Fruit fly (Drosophila melanogaster) whole organism, embryonic: ENCODE data around the gene Tsp97E.
A peak's percentile ranks its signal among the peaks of the same experiment; 100 is the strongest.

Experiments used
- Abd-B ChIP-seq: fragments of 200-800 bp; sonication (Bioruptor generic); optimal IDR thresholded peaks from 2 replicates; lab custom pipeline; 2018; ENCODE audit warnings: missing biosample characterization, mild to moderate bottlenecking, missing genetic modification characterization, moderate library complexity
- Atf-2 ChIP-seq: fragments of 200-800 bp; sonication (Bioruptor generic); optimal IDR thresholded peaks from 2 replicates; lab custom pipeline; 2016; ENCODE audit warnings: missing biosample characterization, missing genetic modification characterization
- Atf6 ChIP-seq: fragments of 200-800 bp; sonication (Bioruptor generic); IDR thresholded peaks from 2 replicates; pipeline ENCODE4 v1.3.6; 2022; ENCODE audit warnings: missing biosample characterization, missing genetic modification characterization
- Awh ChIP-seq: fragments of 200-800 bp; sonication (Bioruptor generic); IDR thresholded peaks from 2 replicates; pipeline ENCODE4, ENCODE4 v1.3.6; 2022; ENCODE audit warnings: missing biosample characterization, missing genetic modification characterization
- Bteb2 ChIP-seq: fragments of 200-800 bp; sonication (Bioruptor generic); optimal IDR thresholded peaks from 2 replicates; lab custom pipeline; 2016; ENCODE audit warnings: missing biosample characterization, missing genetic modification characterization
- C15 ChIP-seq: fragments of 200-800 bp; sonication (Bioruptor generic); IDR thresholded peaks from 3 replicates; pipeline ENCODE4 v1.3.6; 2022; ENCODE audit warnings: missing biosample characterization, missing genetic modification characterization
- CG12391 ChIP-seq: fragments of 200-800 bp; sonication (Bioruptor generic); optimal IDR thresholded peaks from 3 replicates; lab custom pipeline; 2018; ENCODE audit warnings: missing biosample characterization, mild to moderate bottlenecking, missing genetic modification characterization, moderate library complexity
- CG14050 ChIP-seq: fragments of 200-800 bp; sonication (Bioruptor generic); IDR thresholded peaks from 3 replicates; pipeline ENCODE4 v1.3.6; 2022; ENCODE audit warnings: missing biosample characterization, missing genetic modification characterization
- CG14860 ChIP-seq: fragments of 200-800 bp; sonication (Bioruptor generic); IDR thresholded peaks from 3 replicates; pipeline ENCODE4 v1.3.6; 2022; ENCODE audit warnings: missing biosample characterization, missing genetic modification characterization; ENCODE audit not compliant: partially characterized antibody
- CG15073 ChIP-seq: fragments of 200-800 bp; sonication (Bioruptor generic); optimal IDR thresholded peaks from 2 replicates; lab custom pipeline; 2016; ENCODE audit warnings: missing biosample characterization, missing genetic modification characterization
- CG1529 ChIP-seq: fragments of 200-800 bp; sonication (Bioruptor generic); optimal IDR thresholded peaks from 3 replicates; lab custom pipeline; 2018; ENCODE audit warnings: missing biosample characterization, missing genetic modification characterization
- CG15514 ChIP-seq: fragments of 200-800 bp; sonication (Bioruptor generic); optimal IDR thresholded peaks from 3 replicates; lab custom pipeline; 2017; ENCODE audit warnings: missing biosample characterization, missing genetic modification characterization, mild to moderate bottlenecking, moderate library complexity, missing genetic modification reagents
- CG1647 ChIP-seq: fragments of 200-800 bp; sonication (Bioruptor generic); optimal IDR thresholded peaks from 3 replicates; lab custom pipeline; 2016; ENCODE audit warnings: missing biosample characterization, missing genetic modification characterization
- CG16815 ChIP-seq: fragments of 200-800 bp; sonication (Bioruptor generic); optimal IDR thresholded peaks from 3 replicates; lab custom pipeline; 2017; ENCODE audit warnings: missing biosample characterization, mild to moderate bottlenecking, missing genetic modification characterization
- CG16863 ChIP-seq: fragments of 200-800 bp; sonication (Bioruptor generic); optimal IDR thresholded peaks from 3 replicates; lab custom pipeline; 2016; ENCODE audit warnings: missing biosample characterization, missing genetic modification characterization
- CG18011 ChIP-seq: fragments of 200-800 bp; sonication (Bioruptor generic); optimal IDR thresholded peaks from 2 replicates; lab custom pipeline; 2017; ENCODE audit warnings: missing biosample characterization, missing genetic modification characterization, mild to moderate bottlenecking, moderate library complexity, missing genotype
- CG30020 ChIP-seq: fragments of 200-800 bp; optimal IDR thresholded peaks from 2 replicates; lab custom pipeline; 2019; ENCODE audit warnings: missing biosample characterization, mild to moderate bottlenecking, missing genetic modification characterization, moderate library complexity
- CG3281 ChIP-seq: fragments of 200-800 bp; sonication (Bioruptor generic); optimal IDR thresholded peaks from 3 replicates; lab custom pipeline; 2017; ENCODE audit warnings: missing biosample characterization, mild to moderate bottlenecking, missing genetic modification characterization
- CG3838 ChIP-seq: fragments of 200-800 bp; sonication (Bioruptor generic); optimal IDR thresholded peaks from 3 replicates; lab custom pipeline; 2016; ENCODE audit warnings: missing biosample characterization, missing genetic modification characterization
- CG4282 ChIP-seq: fragments of 200-800 bp; sonication (Bioruptor generic); optimal IDR thresholded peaks from 2 replicates; lab custom pipeline; 2016; ENCODE audit warnings: missing biosample characterization, missing genetic modification characterization
- CG5180 ChIP-seq: fragments of 200-800 bp; sonication (Bioruptor generic); optimal IDR thresholded peaks from 3 replicates; lab custom pipeline; 2017; ENCODE audit warnings: missing biosample characterization, missing genetic modification characterization, mild to moderate bottlenecking, moderate library complexity, missing genetic modification reagents
- CG7271 ChIP-seq: fragments of 200-800 bp; sonication (Bioruptor generic); optimal IDR thresholded peaks from 2 replicates; lab custom pipeline; 2018; ENCODE audit warnings: missing biosample characterization, mild to moderate bottlenecking, missing genetic modification characterization, moderate library complexity
- CG8388 ChIP-seq: fragments of 200-800 bp; sonication (Bioruptor generic); optimal IDR thresholded peaks from 2 replicates; lab custom pipeline; 2019; ENCODE audit warnings: missing biosample characterization, mild to moderate bottlenecking, missing genetic modification characterization, moderate library complexity
- CG8944 ChIP-seq: fragments of 200-800 bp; sonication (Bioruptor generic); optimal IDR thresholded peaks from 3 replicates; lab custom pipeline; 2016; ENCODE audit warnings: missing biosample characterization, missing genetic modification characterization
- CG9797 ChIP-seq: fragments of 200-800 bp; sonication (Bioruptor generic); optimal IDR thresholded peaks from 3 replicates; lab custom pipeline; 2018; ENCODE audit warnings: missing biosample characterization, mild to moderate bottlenecking, missing genetic modification characterization
- Dip2 ChIP-seq: fragments of 200-800 bp; sonication (Bioruptor generic); IDR thresholded peaks from 2 replicates; pipeline ENCODE4 v1.3.6; 2022; ENCODE audit warnings: missing biosample characterization, missing genetic modification characterization
- Dref ChIP-seq: fragments of 200-800 bp; sonication (Bioruptor generic); IDR thresholded peaks from 2 replicates; pipeline ENCODE4 v1.3.6; 2022; ENCODE audit warnings: missing biosample characterization, missing genetic modification characterization
- Drgx ChIP-seq: fragments of 200-800 bp; sonication (Bioruptor generic); IDR thresholded peaks from 2 replicates; pipeline ENCODE4 v1.3.6; 2022; ENCODE audit warnings: missing biosample characterization, missing genetic modification characterization
- E2f1 ChIP-seq: fragments of 200-800 bp; sonication (Bioruptor generic); IDR thresholded peaks from 2 replicates; pipeline ENCODE4 v1.3.6; 2022; ENCODE audit warnings: missing biosample characterization, missing genetic modification characterization
- GATAe ChIP-seq: fragments of 200-800 bp; sonication (Bioruptor generic); conservative IDR thresholded peaks from 2 replicates; pipeline ENCODE4 v1.3.6; 2022; ENCODE audit warnings: missing biosample characterization, missing genetic modification characterization
- HmgD ChIP-seq: fragments of 200-800 bp; sonication (Bioruptor generic); optimal IDR thresholded peaks from 3 replicates; lab custom pipeline; 2016; ENCODE audit warnings: missing biosample characterization, missing genetic modification characterization
- Jarid2 ChIP-seq: fragments of 200-800 bp; sonication (Bioruptor generic); optimal IDR thresholded peaks from 3 replicates; lab custom pipeline; 2017; ENCODE audit warnings: mild to moderate bottlenecking, missing biosample characterization, missing genetic modification reagents, missing genetic modification characterization
- Lim3 ChIP-seq: fragments of 200-800 bp; sonication (Bioruptor generic); IDR thresholded peaks from 2 replicates; pipeline ENCODE4 v1.3.6; 2022; ENCODE audit warnings: missing biosample characterization, missing genetic modification characterization
- Mrtf ChIP-seq: fragments of 200-800 bp; sonication (Bioruptor generic); IDR thresholded peaks from 3 replicates; pipeline ENCODE4 v1.3.6; 2022; ENCODE audit warnings: missing biosample characterization, missing genetic modification characterization
- Nf-YA ChIP-seq: fragments of 200-800 bp; sonication (Bioruptor generic); IDR thresholded peaks from 2 replicates; pipeline ENCODE4 v1.3.6; 2022; ENCODE audit warnings: missing biosample characterization, missing genetic modification characterization
- Rfx ChIP-seq: fragments of 200-800 bp; sonication (Bioruptor generic); IDR thresholded peaks from 2 replicates; pipeline ENCODE4 v1.3.6; 2022; ENCODE audit warnings: missing biosample characterization, missing genetic modification characterization
- Sin3A ChIP-seq: fragments of >200 bp; optimal IDR thresholded peaks from 2 replicates; lab custom pipeline; 2018
- Vsx1 ChIP-seq: fragments of 200-800 bp; sonication (Bioruptor generic); optimal IDR thresholded peaks from 2 replicates; lab custom pipeline; 2017; ENCODE audit warnings: missing biosample characterization, mild to moderate bottlenecking, missing genetic modification characterization, missing genetic modification reagents
- ci ChIP-seq: fragments of 200-800 bp; sonication (Bioruptor generic); IDR thresholded peaks from 3 replicates; pipeline ENCODE4 v1.3.6; 2022; ENCODE audit warnings: missing biosample characterization, missing genetic modification characterization
- crp ChIP-seq, 2 experiments: fragments of 200-800 bp; sonication (Bioruptor generic); optimal IDR thresholded peaks; 2 replicates in 1 of 2; 3 replicates in 1 of 2; lab custom pipeline; 2017; ENCODE audit warnings: missing biosample characterization in 2 of 2, missing genetic modification characterization in 2 of 2, mild to moderate bottlenecking in 1 of 2, moderate library complexity in 1 of 2
- da ChIP-seq: fragments of 200-800 bp; sonication (Bioruptor generic); optimal IDR thresholded peaks from 2 replicates; lab custom pipeline; 2016; ENCODE audit warnings: missing biosample characterization, missing genetic modification characterization
- dan ChIP-seq: fragments of 200-800 bp; sonication (Bioruptor generic); IDR thresholded peaks from 2 replicates; pipeline ENCODE4 v1.3.6; 2022; ENCODE audit warnings: missing biosample characterization, missing genetic modification characterization
- gfzf ChIP-seq: fragments of 200-800 bp; sonication (Bioruptor generic); optimal IDR thresholded peaks from 2 replicates; lab custom pipeline; 2016; ENCODE audit warnings: missing biosample characterization, mild to moderate bottlenecking, missing genetic modification characterization, moderate library complexity
- lbe ChIP-seq: fragments of 200-800 bp; sonication (Bioruptor generic); optimal IDR thresholded peaks from 2 replicates; lab custom pipeline; 2016; ENCODE audit warnings: missing biosample characterization, mild to moderate bottlenecking, missing genetic modification characterization
- mam ChIP-seq: fragments of 200-800 bp; sonication (Bioruptor generic); optimal IDR thresholded peaks from 3 replicates; lab custom pipeline; 2016; ENCODE audit warnings: missing biosample characterization, missing genetic modification characterization
- pita ChIP-seq: fragments of 200-800 bp; sonication (Bioruptor generic); optimal IDR thresholded peaks from 2 replicates; lab custom pipeline; 2017; ENCODE audit warnings: missing biosample characterization, mild to moderate bottlenecking, missing genetic modification characterization
- sc ChIP-seq, 3 experiments: fragments of >200 bp in 2 of 3; fragments of 200-800 bp in 1 of 3; sonication (Bioruptor generic) in 1 of 3; optimal IDR thresholded peaks; 2 replicates in 2 of 3; 3 replicates in 1 of 3; lab custom pipeline; 2017; ENCODE audit warnings: mild to moderate bottlenecking in 1 of 3, missing biosample characterization in 1 of 3, missing genetic modification characterization in 1 of 3, missing genetic modification reagents in 1 of 3
- tap ChIP-seq: fragments of 200-800 bp; optimal IDR thresholded peaks from 3 replicates; lab custom pipeline; 2019; ENCODE audit warnings: missing biosample characterization, mild to moderate bottlenecking, missing genetic modification characterization, moderate library complexity
- toy ChIP-seq: fragments of 200-800 bp; sonication (Bioruptor generic); IDR thresholded peaks from 2 replicates; pipeline ENCODE4 v1.3.6; 2022; ENCODE audit warnings: missing biosample characterization, missing genetic modification characterization
- vfl ChIP-seq: fragments of 200-800 bp; sonication (Bioruptor generic); optimal IDR thresholded peaks from 2 replicates; lab custom pipeline; 2016; ENCODE audit warnings: missing biosample characterization, missing genetic modification characterization
- vvl ChIP-seq: fragments of 200-800 bp; sonication (Bioruptor generic); IDR thresholded peaks from 2 replicates; pipeline ENCODE4 v1.3.6; 2022; ENCODE audit warnings: missing biosample characterization, missing genetic modification characterization

Gene Tsp97E

DNA sequence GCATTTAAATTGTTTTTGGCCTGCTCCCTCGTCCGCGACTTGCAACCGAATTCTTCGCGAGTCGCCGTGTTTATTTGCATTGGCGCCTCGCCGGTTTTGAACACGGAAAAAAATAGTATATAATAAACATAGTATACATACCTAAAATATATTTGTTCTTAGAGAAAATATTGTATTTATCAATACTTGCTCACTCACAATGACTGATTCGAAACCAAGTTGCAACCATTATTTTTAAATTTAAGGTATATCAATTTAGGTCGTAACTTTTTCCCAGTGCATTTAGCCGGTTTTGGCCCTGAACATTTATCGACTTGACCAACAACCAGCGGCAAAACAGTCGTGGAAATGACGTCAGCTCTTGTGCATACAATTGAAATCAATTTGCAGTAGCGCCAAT, 36.2 kb downstream of the Tsp97E start (continued):
- no peak for TF ChIP-seq C15 (GFP tag; lab: Robert Waterston, UW)
- no peak for TF ChIP-seq Nf-YA (GFP tag; lab: Robert Waterston, UW)
- TF ChIP-seq CG7271 (tag; lab: Kevin White, UChicago), result no peak
- no peak for TF ChIP-seq Bteb2 (GFP tag; lab: Kevin White, UChicago)
- TF ChIP-seq E2f1 (GFP tag; lab: Robert Waterston, UW), result peak; percentile 48; the same call in 1 of the 2 replicates
- peak; percentile 5 for TF ChIP-seq CG18011 (GFP tag; lab: Kevin White, UChicago)
- TF ChIP-seq CG3281, result peak; percentile 32
- TF ChIP-seq Jarid2 (GFP tag; lab: Kevin White, UChicago), result no peak
- no peak for TF ChIP-seq Sin3A (lab: Kevin White, UChicago)
- TF ChIP-seq Rfx (GFP tag; lab: Robert Waterston, UW), result no peak
- 0 out of 3 replicates have a peak, but pooled peaks have one; percentile 51 for TF ChIP-seq Mrtf (GFP tag; lab: Robert Waterston, UW)
- no peak for TF ChIP-seq CG15073
- TF ChIP-seq vfl, result no peak
- no peak for TF ChIP-seq Dip2 (GFP tag; lab: Robert Waterston, UW)
- TF ChIP-seq sc (optimal IDR thresholded peaks at IDR 0.05; lab: Kevin White, UChicago), result no peak
- TF ChIP-seq sc (GFP tag; optimal IDR thresholded peaks at IDR 0.05; lab: Kevin White, UChicago), result peak; percentile 27
- no peak for TF ChIP-seq gfzf (GFP tag; lab: Kevin White, UChicago)
- TF ChIP-seq crp (GFP tag; optimal IDR thresholded peaks at IDR 0.05; lab: Kevin White, UChicago), result no peak
- no peak for TF ChIP-seq CG9797 (GFP tag; lab: Kevin White, UChicago)
- TF ChIP-seq Awh (GFP tag; lab: Robert Waterston, UW), result 0 out of 2 replicates have a peak, but pooled peaks have one; percentile 10
- no peak for TF ChIP-seq da
- no peak for TF ChIP-seq CG3838 (GFP tag; lab: Kevin White, UChicago)
- TF ChIP-seq CG1529 (GFP tag; lab: Kevin White, UChicago), result peak; percentile 32
- peak; percentile 43; the same call in 1 of the 2 replicates for TF ChIP-seq Atf6
- TF ChIP-seq CG16863 (GFP tag; lab: Kevin White, UChicago), result no peak
- peak; percentile 57 for TF ChIP-seq CG8388 (GFP tag; lab: Kevin White, UChicago)
- peak; percentile 30 for TF ChIP-seq CG5180 (GFP tag; lab: Kevin White, UChicago)
- TF ChIP-seq toy, result no peak
- no peak for TF ChIP-seq HmgD (GFP tag; lab: Kevin White, UChicago)
- no peak for TF ChIP-seq pita
- TF ChIP-seq tap (tag; lab: Kevin White, UChicago), result peak; percentile 73
- TF ChIP-seq CG30020, result no peak
- no peak for TF ChIP-seq Lim3
- TF ChIP-seq GATAe (GFP tag; lab: Robert Waterston, UW), result no peak
- TF ChIP-seq Drgx (GFP tag; lab: Robert Waterston, UW), result peak; percentile 94
- TF ChIP-seq CG14860 (GFP tag; lab: Robert Waterston, UW), result no peak
- TF ChIP-seq CG4282 (GFP tag; lab: Kevin White, UChicago), result no peak
- peak; percentile 90 for TF ChIP-seq ci (GFP tag; lab: Robert Waterston, UW)
- TF ChIP-seq mam (GFP tag; lab: Kevin White, UChicago), result no peak
- no peak for TF ChIP-seq Atf-2 (GFP tag; lab: Kevin White, UChicago)
- TF ChIP-seq vvl (GFP tag; lab: Robert Waterston, UW), result peak; percentile 49
- TF ChIP-seq CG14050, result peak; percentile 47; the same call in 1 of the 3 replicates
- TF ChIP-seq CG8944 (GFP tag; lab: Kevin White, UChicago), result no peak
- TF ChIP-seq CG16815 (GFP tag; lab: Kevin White, UChicago), result no peak
- TF ChIP-seq CG12391 (tag; lab: Kevin White, UChicago), result peak; percentile 78
- peak; percentile 51 for TF ChIP-seq Abd-B (GFP tag; lab: Kevin White, UChicago)
- no peak for TF ChIP-seq CG15514 (GFP tag; lab: Kevin White, UChicago)
- TF ChIP-seq Dref (GFP tag; lab: Robert Waterston, UW), result no peak
- no peak for TF ChIP-seq dan (GFP tag; lab: Robert Waterston, UW)
- no peak for TF ChIP-seq CG1647 (GFP tag; lab: Kevin White, UChicago)
- TF ChIP-seq Vsx1, result peak; percentile 26
- peak; percentile 77 for TF ChIP-seq lbe (GFP tag; lab: Kevin White, UChicago)
